Worm (Caenorhabditis elegans): Measurements from ENCODE around the gene pir-2.
A peak's percentile ranks its signal among the peaks of the same experiment; 100 is the strongest.

The pir-2 gene

DNA sequence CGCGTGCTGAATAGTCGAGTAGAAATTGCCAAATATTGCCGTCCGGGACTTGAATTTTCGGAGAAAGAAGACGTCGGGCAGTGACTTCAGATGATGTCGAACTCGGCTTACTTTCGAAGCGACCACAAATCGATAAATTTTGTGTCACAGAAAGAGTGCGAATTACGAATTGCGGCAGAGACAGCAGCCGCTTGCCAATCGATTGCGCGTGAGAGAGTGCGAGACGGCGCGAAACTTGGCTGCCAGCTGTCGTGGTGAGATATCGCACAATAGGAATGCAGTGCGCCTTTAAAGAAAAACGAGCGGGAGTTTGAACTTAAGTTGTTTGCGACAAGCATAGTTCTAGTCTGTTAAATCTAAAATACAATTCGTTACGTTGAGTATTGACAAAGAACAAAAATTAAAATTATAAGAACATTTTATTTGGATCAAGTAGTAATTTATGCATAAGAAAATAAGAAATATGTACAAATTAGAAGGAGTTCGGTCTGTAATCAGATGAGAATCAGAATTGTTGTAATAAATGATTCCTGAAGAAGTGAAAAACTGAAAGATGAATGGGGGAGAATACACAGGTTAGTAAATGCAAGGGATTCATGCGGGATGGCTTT, at the start of gene pir-2 (continued):
- TF ChIP-seq grh-1 (GFP tag; IDR thresholded peaks at IDR 0.05): peak; percentile 58
- TF ChIP-seq ceh-88 (GFP tag; IDR thresholded peaks at IDR 0.05): peak; percentile 64; the same call in 1 of the 2 replicates
- TF ChIP-seq dpl-1 (GFP tag; optimal IDR thresholded peaks at IDR 0.05): peak; percentile 93 to 94 (median 94)
- no peak for TF ChIP-seq egl-27 (tag; optimal IDR thresholded peaks at IDR 0.05)
- peak; percentile 65 for TF ChIP-seq fkh-10 (GFP tag; optimal IDR thresholded peaks at IDR 0.05)
- peak in 1 of 2 experiments; percentile 65 for TF ChIP-seq mdl-1 (tag; optimal IDR thresholded peaks at IDR 0.05)
- peak; percentile 79 for TF ChIP-seq xbp-1 (tag; optimal IDR thresholded peaks at IDR 0.05)
- no peak for TF ChIP-seq hpl-2 (GFP tag; optimal IDR thresholded peaks at IDR 0.05)
- TF ChIP-seq nhr-28 (tag; optimal IDR thresholded peaks at IDR 0.05): no peak
- TF ChIP-seq ets-5 (GFP tag; IDR thresholded peaks at IDR 0.05): no peak
- TF ChIP-seq aha-1 (tag; optimal IDR thresholded peaks at IDR 0.05): peak; percentile 47
- peak; percentile 92 to 96 for TF ChIP-seq lsy-2 (tag; optimal IDR thresholded peaks at IDR 0.05)
- TF ChIP-seq ceh-63 (GFP tag; optimal IDR thresholded peaks at IDR 0.05): no peak
- peak; percentile 33 for TF ChIP-seq C04F5.9 (tag; optimal IDR thresholded peaks at IDR 0.05)
- TF ChIP-seq tbx-2 (tag; optimal IDR thresholded peaks at IDR 0.05): peak; percentile 88
- TF ChIP-seq C16A3.4 (tag; optimal IDR thresholded peaks at IDR 0.05): peak; percentile 84
- TF ChIP-seq tlp-1 (tag; optimal IDR thresholded peaks at IDR 0.05): no peak
- no peak for TF ChIP-seq aly-2 (tag; optimal IDR thresholded peaks at IDR 0.05)
- peak; percentile 83 for TF ChIP-seq fos-1 (tag; optimal IDR thresholded peaks at IDR 0.05)
- TF ChIP-seq unc-62 (GFP tag; optimal IDR thresholded peaks at IDR 0.05): no peak
- TF ChIP-seq irx-1 (tag; optimal IDR thresholded peaks at IDR 0.05): peak; percentile 56
- TF ChIP-seq nhr-19 (GFP tag; conservative IDR thresholded peaks at IDR 0.05): peak; percentile 85
- TF ChIP-seq vab-15 (tag; optimal IDR thresholded peaks at IDR 0.05): no peak
- no peak for TF ChIP-seq sptf-1 (tag; optimal IDR thresholded peaks at IDR 0.05)
- no peak for TF ChIP-seq zag-1 (tag; optimal IDR thresholded peaks at IDR 0.05)
- peak; percentile 70 for TF ChIP-seq nhr-90 (tag; optimal IDR thresholded peaks at IDR 0.05; ENCODE audit: poor library complexity)
- TF ChIP-seq lin-14 (GFP tag; optimal IDR thresholded peaks at IDR 0.05): peak; percentile 88
- TF ChIP-seq snu-23 (GFP tag; optimal IDR thresholded peaks at IDR 0.05): peak; percentile 89
- TF ChIP-seq lin-13 (GFP tag; optimal IDR thresholded peaks at IDR 0.05): peak; percentile 77
- TF ChIP-seq rnt-1 (tag; optimal IDR thresholded peaks at IDR 0.05): peak; percentile 91
- peak; percentile 68 for TF ChIP-seq F16B12.6 (tag; optimal IDR thresholded peaks at IDR 0.05)
- peak; percentile 21 for TF ChIP-seq sup-37 (GFP tag; optimal IDR thresholded peaks at IDR 0.05)
- peak; percentile 75 for TF ChIP-seq nhr-77 (tag; optimal IDR thresholded peaks at IDR 0.05)

DNA sequence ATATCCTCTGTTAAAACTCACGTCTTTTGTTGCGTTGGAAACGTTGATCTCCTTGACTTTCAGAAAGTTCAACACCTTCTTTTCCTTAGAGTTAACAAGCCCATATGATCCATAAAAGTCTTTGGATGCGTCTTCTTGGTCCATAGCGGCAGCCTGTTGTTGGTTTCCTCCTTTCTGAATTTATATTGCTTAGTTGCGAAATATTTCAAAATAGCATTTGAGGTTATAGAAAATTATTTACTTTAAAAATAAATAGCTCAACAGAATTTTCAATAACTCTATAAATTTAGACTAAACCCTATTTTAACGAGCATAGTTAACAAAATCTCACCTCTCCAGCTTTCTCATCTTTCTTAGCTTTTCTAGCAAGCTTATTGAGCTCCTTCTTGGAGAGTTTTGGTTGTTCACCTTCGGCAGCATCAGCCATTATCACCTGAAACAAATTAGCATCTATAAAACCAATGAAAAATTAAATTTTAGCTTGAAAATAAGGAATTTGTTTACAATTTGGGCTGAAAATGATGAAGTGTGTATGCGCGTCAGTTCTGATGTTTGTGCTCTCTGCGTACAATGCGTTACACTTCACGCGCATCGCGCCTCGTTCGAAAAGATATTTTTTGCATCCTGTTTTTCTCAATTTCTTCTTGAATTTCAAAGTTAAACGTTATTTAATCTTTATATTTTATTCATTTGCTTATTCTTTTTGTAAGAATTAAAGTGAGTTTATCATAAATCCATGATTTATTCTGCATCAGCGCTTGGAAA, 47.5 kb upstream of the pir-2 start, which contains the start of the genes dars-1 and ctr-9:
Gene dars-1 (minus strand): TSS at position 433 of the 765 bp plus-strand sequence.
Gene ctr-9 (plus strand): TSS at position 614 of the 765 bp plus-strand sequence.
- TF ChIP-seq nhr-71 (tag; optimal IDR thresholded peaks at IDR 0.05) (peak; percentile 11), lin-13 (GFP tag; optimal IDR thresholded peaks at IDR 0.05) (no peak), efl-1 (optimal IDR thresholded peaks at IDR 0.05) (peak in 1 of 2 experiments; percentile 52), efl-1 (GFP tag; optimal IDR thresholded peaks at IDR 0.05 in 1 of 2) (peak; percentile 24 to 95), nhr-77 (tag; optimal IDR thresholded peaks at IDR 0.05) (no peak), elt-2 (tag; optimal IDR thresholded peaks at IDR 0.05) (no peak), alr-1 (tag; optimal IDR thresholded peaks at IDR 0.05; ENCODE audit: borderline replicate concordance) (no peak), fkh-4 (tag; optimal IDR thresholded peaks at IDR 0.05; ENCODE audit: borderline replicate concordance) (no peak), efl-3 (GFP tag; optimal IDR thresholded peaks at IDR 0.05) (no peak), fkh-10 (GFP tag; optimal IDR thresholded peaks at IDR 0.05) (no peak), jun-1 (tag; optimal IDR thresholded peaks at IDR 0.05) (no peak), fkh-8 (tag; optimal IDR thresholded peaks at IDR 0.05) (no peak), snpc-4 (tag; optimal IDR thresholded peaks at IDR 0.05) (no peak), egl-27 (tag; optimal IDR thresholded peaks at IDR 0.05) (no peak), sox-4 (tag; optimal IDR thresholded peaks at IDR 0.05) (no peak), mef-2 (tag; optimal IDR thresholded peaks at IDR 0.05) (no peak), grh-1 (GFP tag; IDR thresholded peaks at IDR 0.05) (no peak), unc-130 (tag; optimal IDR thresholded peaks at IDR 0.05) (no peak), F16B12.6 (tag; optimal IDR thresholded peaks at IDR 0.05) (peak; percentile 86), mab-9 (GFP tag; IDR thresholded peaks at IDR 0.05) (no peak), C34B4.2 (tag; optimal IDR thresholded peaks at IDR 0.05) (no peak), ztf-11 (tag; optimal IDR thresholded peaks at IDR 0.05) (no peak), xbp-1 (tag; optimal IDR thresholded peaks at IDR 0.05) (no peak), C04F5.9 (tag; optimal IDR thresholded peaks at IDR 0.05) (no peak), blmp-1 (tag; optimal IDR thresholded peaks at IDR 0.05) (no peak), ama-1 (optimal IDR thresholded peaks at IDR 0.05) (no peak), lsy-2 (tag; optimal IDR thresholded peaks at IDR 0.05) (peak; percentile 14 to 47)

Data from whole organism, L1 larva.